Fruit fly (Drosophila melanogaster): ENCODE data around the gene CG34282.

DNA sequence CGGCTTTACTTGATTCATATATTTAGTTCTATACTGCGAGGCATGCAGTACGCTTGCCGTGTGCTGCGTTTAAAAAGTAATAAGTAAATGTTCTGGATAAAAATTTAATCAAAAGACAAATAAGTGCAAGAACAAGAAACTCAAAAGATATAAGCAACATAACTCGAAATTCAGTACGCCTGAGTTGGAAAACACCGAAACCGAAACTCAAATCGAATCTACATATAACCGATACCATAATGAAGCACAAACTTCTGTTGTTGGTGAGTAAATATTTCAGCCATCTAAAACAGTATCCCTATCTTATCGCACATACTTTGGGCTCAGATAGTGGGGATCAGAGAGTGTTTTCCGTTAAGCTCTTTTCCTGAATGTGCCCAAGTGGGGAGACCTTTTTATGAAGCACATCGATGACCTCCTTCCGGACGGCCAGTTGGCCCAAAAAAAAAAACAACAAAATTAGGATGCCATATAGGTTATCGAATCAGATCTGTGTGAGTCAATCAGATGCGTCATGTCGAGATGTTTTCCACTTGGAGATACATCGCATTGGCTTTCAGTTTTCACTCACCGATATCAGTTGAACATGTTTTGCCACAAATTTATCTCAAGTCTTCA, 23.8 kb upstream of the CG34282 start, which contains the start of gene CG31230:
- TF ChIP-seq CG32006 (GFP tag; optimal IDR thresholded peaks at IDR 0.05) (no peak), lz (GFP tag; optimal IDR thresholded peaks at IDR 0.05) (no peak), dsx (GFP tag; optimal IDR thresholded peaks at IDR 0.05; ENCODE audit: poor library complexity, severe bottlenecking) (no peak), CG6792 (GFP tag; optimal IDR thresholded peaks at IDR 0.05) (no peak), esn (GFP tag; optimal IDR thresholded peaks at IDR 0.05) (no peak), CG34406 (GFP tag; optimal IDR thresholded peaks at IDR 0.05) (no peak), vri (GFP tag; optimal IDR thresholded peaks at IDR 0.05) (no peak), Sox15 (GFP tag; optimal IDR thresholded peaks at IDR 0.05) (no peak), CG6854 (GFP tag; optimal IDR thresholded peaks at IDR 0.05) (no peak), OdsH (GFP tag; optimal IDR thresholded peaks at IDR 0.05) (no peak), CG8119 (GFP tag; IDR thresholded peaks at IDR 0.05) (no peak)

Measured in whole organism, prepupa.